Worm (Caenorhabditis elegans) whole organism, mixed stage, embryonic: ENCODE results near the gene msp-38.

Experiments used
- blmp-1 ChIP-seq: fragments of 150-350 bp; optimal IDR thresholded peaks from 2 replicates; lab custom pipeline; 2014; ENCODE audit warnings: missing biosample characterization, missing genetic modification characterization
- ham-2 ChIP-seq: fragments of 200-800 bp; sonication (Bioruptor generic); optimal IDR thresholded peaks from 2 replicates; lab custom pipeline; 2018; ENCODE audit warnings: mild to moderate bottlenecking, missing genetic modification characterization, missing compliant biosample characterization
- nhr-12 ChIP-seq: fragments of 150-350 bp; optimal IDR thresholded peaks from 2 replicates; lab custom pipeline; 2014; ENCODE audit warnings: missing biosample characterization, missing genetic modification characterization
- snpc-4 ChIP-seq: fragments of 150-350 bp; optimal IDR thresholded peaks from 2 replicates; lab custom pipeline; 2014; ENCODE audit warnings: missing biosample characterization, missing genetic modification characterization
- unc-62 ChIP-seq: fragments of 150-350 bp; optimal IDR thresholded peaks from 2 replicates; lab custom pipeline; 2014; ENCODE audit warnings: missing biosample characterization, missing genetic modification reagents, missing genetic modification characterization
- ztf-11 ChIP-seq: fragments of 150-350 bp; optimal IDR thresholded peaks from 2 replicates; lab custom pipeline; 2014; ENCODE audit warnings: missing biosample characterization, missing genetic modification characterization

DNA sequence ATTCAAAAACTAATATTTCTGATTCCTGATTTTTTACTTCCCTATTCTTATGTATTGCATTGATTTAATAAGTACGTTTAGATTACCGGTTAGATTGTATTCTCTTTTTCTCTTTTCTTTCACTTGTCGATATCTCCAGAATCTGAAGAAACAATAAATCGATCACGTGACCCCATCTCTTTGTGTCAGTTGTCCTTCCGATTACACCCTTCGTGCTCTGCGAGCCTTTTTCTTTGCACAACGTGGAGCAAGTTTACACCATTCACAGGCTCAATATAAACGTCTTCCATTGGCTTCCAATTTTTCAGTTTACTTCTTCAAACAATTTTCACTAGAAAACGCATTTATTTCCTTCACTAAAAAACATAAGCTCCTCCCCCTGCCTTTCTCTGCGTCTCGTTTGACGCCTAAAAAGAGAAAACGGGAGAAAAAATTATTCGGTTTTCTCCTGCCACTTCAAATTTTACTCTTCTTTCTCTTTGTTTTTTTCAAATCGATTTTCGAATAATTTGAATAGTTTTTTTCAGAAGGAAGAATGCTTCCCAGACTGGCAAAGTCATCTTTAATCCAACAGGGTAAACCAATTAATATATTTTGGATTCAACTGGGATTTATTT, 36.7 kb upstream of the msp-38 start, which contains the start of gene gta-1:
- TF ChIP-seq nhr-12 (no peak), snpc-4 (no peak), unc-62 (GFP tag; lab: Kevin White, UChicago) (peak; percentile 44), ztf-11 (tag; lab: Kevin White, UChicago) (no peak), blmp-1 (tag; lab: Kevin White, UChicago) (no peak), ham-2 (no peak)
